Worm (Caenorhabditis elegans) whole organism, late embryonic: Measurements from ENCODE around the gene F15G9.1.

ENCODE experiments used
- T23F11.4 ChIP-seq: fragments of 200-800 bp; sonication (Bioruptor generic); optimal IDR thresholded peaks from 2 replicates; lab custom pipeline; 2018; ENCODE audit warnings: mild to moderate bottlenecking, missing genetic modification characterization, missing compliant biosample characterization
- ama-1 ChIP-seq: fragments of 150-350 bp; optimal IDR thresholded peaks from 2 replicates; lab custom pipeline; 2014
- ceh-19 ChIP-seq: fragments of 200-800 bp; sonication (Bioruptor generic); optimal IDR thresholded peaks from 2 replicates; lab custom pipeline; 2018; ENCODE audit warnings: mild to moderate bottlenecking, missing genetic modification characterization, missing compliant biosample characterization
- ceh-31 ChIP-seq: sonication (generic microtip); optimal IDR thresholded peaks from 2 replicates; lab custom pipeline; 2016; ENCODE audit warnings: missing genetic modification characterization, missing compliant biosample characterization
- dve-1 ChIP-seq: sonication (generic microtip); optimal IDR thresholded peaks from 2 replicates; lab custom pipeline; 2017; ENCODE audit warnings: antibody characterized with exemption, mild to moderate bottlenecking, missing genetic modification characterization, missing compliant biosample characterization
- hlh-30 ChIP-seq: sonication (generic microtip); optimal IDR thresholded peaks from 2 replicates; lab custom pipeline; 2017; ENCODE audit warnings: antibody characterized with exemption, missing genetic modification characterization, missing compliant biosample characterization; ENCODE audit not compliant: insufficient read depth
- nfya-1 ChIP-seq: sonication (generic microtip); optimal IDR thresholded peaks from 2 replicates; lab custom pipeline; 2017; ENCODE audit warnings: missing genetic modification characterization, mild to moderate bottlenecking, missing compliant biosample characterization, antibody characterized with exemption, moderate library complexity
- pha-4 ChIP-seq: fragments of 150-350 bp; optimal IDR thresholded peaks from 2 replicates; lab custom pipeline; 2018; ENCODE audit warnings: missing biosample characterization, missing genetic modification reagents, missing genetic modification characterization
- pqm-1 ChIP-seq: sonication (generic microtip); optimal IDR thresholded peaks from 2 replicates; lab custom pipeline; 2016; ENCODE audit warnings: missing genetic modification characterization, missing compliant biosample characterization
- pros-1 ChIP-seq: fragments of 150-350 bp; optimal IDR thresholded peaks from 2 replicates; lab custom pipeline; 2014; ENCODE audit warnings: missing biosample characterization, missing genetic modification reagents, missing genetic modification characterization
- rnt-1 ChIP-seq: sonication (generic microtip); optimal IDR thresholded peaks from 2 replicates; lab custom pipeline; 2016; ENCODE audit warnings: missing genetic modification characterization, missing compliant biosample characterization
- sdc-2 ChIP-seq: sonication (generic microtip); optimal IDR thresholded peaks from 2 replicates; lab custom pipeline; 2016; ENCODE audit warnings: missing genotype, missing genetic modification characterization, missing compliant biosample characterization
- sox-2 ChIP-seq: fragments of 200-800 bp; sonication (Bioruptor generic); IDR thresholded peaks from 2 replicates; pipeline ENCODE4 v1.3.6; 2022; ENCODE audit warnings: missing genetic modification reagents, missing genetic modification characterization, missing compliant biosample characterization
- zip-5 ChIP-seq: sonication (generic microtip); optimal IDR thresholded peaks from 2 replicates; lab custom pipeline; 2016; ENCODE audit warnings: missing genetic modification characterization, missing compliant biosample characterization

DNA sequence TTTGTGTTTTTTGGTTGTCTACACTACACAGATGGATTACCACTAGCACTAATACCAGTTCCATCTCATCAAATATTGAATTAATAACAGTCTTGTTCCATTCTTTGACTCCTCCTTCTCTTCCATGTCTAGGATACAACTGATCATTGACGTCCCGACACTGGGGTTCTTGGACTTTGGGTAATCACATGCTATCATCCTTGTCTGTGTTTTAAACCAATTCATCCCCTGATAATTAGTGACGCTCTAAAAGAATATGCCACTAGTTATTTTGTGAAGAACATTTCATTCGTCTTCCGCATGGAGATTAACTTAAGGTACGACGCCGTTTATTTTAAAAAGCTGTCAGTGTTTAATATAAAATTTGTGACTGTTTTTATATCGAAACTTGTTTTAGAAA lies 15.7 kb upstream of the F15G9.1 start, which contains the start of gene npr-18:
- TF ChIP-seq ceh-19 (GFP tag; lab: Kevin White, UChicago): no peak
- no peak for TF ChIP-seq sdc-2
- TF ChIP-seq T23F11.4: no peak
- TF ChIP-seq rnt-1 (tag; lab: Kevin White, UChicago): no peak
- no peak for TF ChIP-seq zip-5 (tag; lab: Kevin White, UChicago)
- no peak for TF ChIP-seq pros-1 (tag; lab: Kevin White, UChicago)
- TF ChIP-seq nfya-1: no peak
- TF ChIP-seq ama-1 (lab: Kevin White, UChicago): no peak
- TF ChIP-seq ceh-31 (tag; lab: Kevin White, UChicago): no peak
- TF ChIP-seq dve-1 (tag; lab: Kevin White, UChicago): no peak
- no peak for TF ChIP-seq sox-2 (GFP tag; lab: Robert Waterston, UW)
- no peak for TF ChIP-seq pqm-1 (tag; lab: Kevin White, UChicago)
- no peak for TF ChIP-seq hlh-30 (tag; lab: Kevin White, UChicago)
- TF ChIP-seq pha-4 (tag; lab: Kevin White, UChicago): no peak
